Fruit fly (Drosophila melanogaster) whole organism, embryonic: ENCODE measurements around the gene CG17111.

Experiments used
- Bgb ChIP-seq: fragments of 200-800 bp; sonication (Bioruptor generic); IDR thresholded peaks from 2 replicates; pipeline ENCODE4 v1.3.6; 2022; ENCODE audit warnings: missing biosample characterization, missing genetic modification characterization; ENCODE audit not compliant: partially characterized antibody
- C15 ChIP-seq: fragments of 200-800 bp; sonication (Bioruptor generic); IDR thresholded peaks from 3 replicates; pipeline ENCODE4 v1.3.6; 2022; ENCODE audit warnings: missing biosample characterization, missing genetic modification characterization
- CG10274 ChIP-seq: fragments of 200-800 bp; sonication (Bioruptor generic); optimal IDR thresholded peaks from 3 replicates; lab custom pipeline; 2017; ENCODE audit warnings: missing biosample characterization, mild to moderate bottlenecking, missing genetic modification characterization
- CG12942 ChIP-seq: fragments of 200-800 bp; sonication (Bioruptor generic); optimal IDR thresholded peaks from 3 replicates; lab custom pipeline; 2016; ENCODE audit warnings: missing biosample characterization, missing genetic modification characterization
- CG13624 ChIP-seq: fragments of 200-800 bp; sonication (Bioruptor generic); optimal IDR thresholded peaks from 2 replicates; lab custom pipeline; 2016; ENCODE audit warnings: missing biosample characterization, missing genetic modification characterization
- CG15073 ChIP-seq: fragments of 200-800 bp; sonication (Bioruptor generic); optimal IDR thresholded peaks from 2 replicates; lab custom pipeline; 2016; ENCODE audit warnings: missing biosample characterization, missing genetic modification characterization
- CG2120 ChIP-seq: fragments of 200-800 bp; sonication (Bioruptor generic); optimal IDR thresholded peaks from 3 replicates; lab custom pipeline; 2016; ENCODE audit warnings: missing biosample characterization, missing genetic modification characterization
- CG33557 ChIP-seq: fragments of 200-800 bp; sonication (Bioruptor generic); optimal IDR thresholded peaks from 2 replicates; lab custom pipeline; 2019; ENCODE audit warnings: missing biosample characterization, mild to moderate bottlenecking, missing genetic modification characterization, moderate library complexity
- CG4282 ChIP-seq: fragments of 200-800 bp; sonication (Bioruptor generic); optimal IDR thresholded peaks from 2 replicates; lab custom pipeline; 2016; ENCODE audit warnings: missing biosample characterization, missing genetic modification characterization
- CG4617 ChIP-seq: fragments of 200-800 bp; sonication (Bioruptor generic); optimal IDR thresholded peaks from 3 replicates; lab custom pipeline; 2016; ENCODE audit warnings: missing biosample characterization, missing genetic modification characterization, borderline replicate concordance
- CG4707 ChIP-seq: fragments of 200-800 bp; sonication (Bioruptor generic); optimal IDR thresholded peaks from 2 replicates; lab custom pipeline; 2018; ENCODE audit warnings: missing biosample characterization, mild to moderate bottlenecking, missing genetic modification characterization, moderate library complexity
- CG4730 ChIP-seq: fragments of 200-800 bp; sonication (Bioruptor generic); IDR thresholded peaks from 2 replicates; pipeline ENCODE4 v1.3.6; 2022; ENCODE audit warnings: missing biosample characterization, missing genetic modification characterization
- CG6813 ChIP-seq: fragments of 200-800 bp; sonication (Bioruptor generic); optimal IDR thresholded peaks from 2 replicates; lab custom pipeline; 2017; ENCODE audit warnings: missing biosample characterization, missing genetic modification characterization, mild to moderate bottlenecking, moderate library complexity, missing genetic modification reagents
- Dek ChIP-seq: fragments of 200-800 bp; sonication (Bioruptor generic); optimal IDR thresholded peaks from 3 replicates; lab custom pipeline; 2019; ENCODE audit warnings: missing biosample characterization, mild to moderate bottlenecking, missing genetic modification characterization, moderate library complexity
- Dip3 ChIP-seq: fragments of 200-800 bp; sonication (Bioruptor generic); optimal IDR thresholded peaks from 3 replicates; lab custom pipeline; 2016; ENCODE audit warnings: missing biosample characterization, missing genetic modification characterization
- Drgx ChIP-seq: fragments of 200-800 bp; sonication (Bioruptor generic); IDR thresholded peaks from 2 replicates; pipeline ENCODE4 v1.3.6; 2022; ENCODE audit warnings: missing biosample characterization, missing genetic modification characterization
- ERR ChIP-seq: fragments of 200-800 bp; sonication (Bioruptor generic); optimal IDR thresholded peaks from 2 replicates; lab custom pipeline; 2016; ENCODE audit warnings: missing biosample characterization, missing genetic modification characterization
- Eip74EF ChIP-seq, 2 experiments: fragments of 200-800 bp in 1 of 2; fragments of >200 bp in 1 of 2; sonication (Bioruptor generic) in 1 of 2; optimal IDR thresholded peaks; 2 replicates each; lab custom pipeline; 2017 to 2019; ENCODE audit warnings: missing biosample characterization in 2 of 2, missing genetic modification characterization in 2 of 2, mild to moderate bottlenecking in 1 of 2, moderate library complexity in 1 of 2
- HHEX ChIP-seq: fragments of 200-800 bp; sonication (Bioruptor generic); optimal IDR thresholded peaks from 3 replicates; lab custom pipeline; 2017; ENCODE audit warnings: missing biosample characterization, mild to moderate bottlenecking, missing genetic modification characterization, missing genetic modification reagents
- Hr51 ChIP-seq, 2 experiments: fragments of 200-800 bp; sonication (Bioruptor generic); optimal IDR thresholded peaks; 2 replicates in 1 of 2; 3 replicates in 1 of 2; lab custom pipeline; 2016 to 2018; ENCODE audit warnings: missing biosample characterization in 2 of 2, missing genetic modification characterization in 2 of 2, mild to moderate bottlenecking in 1 of 2, moderate library complexity in 1 of 2
- Jarid2 ChIP-seq: fragments of 200-800 bp; sonication (Bioruptor generic); optimal IDR thresholded peaks from 3 replicates; lab custom pipeline; 2017; ENCODE audit warnings: mild to moderate bottlenecking, missing biosample characterization, missing genetic modification reagents, missing genetic modification characterization
- Meics ChIP-seq: fragments of 200-800 bp; sonication (Bioruptor generic); optimal IDR thresholded peaks from 2 replicates; lab custom pipeline; 2017; ENCODE audit warnings: missing biosample characterization, mild to moderate bottlenecking, missing genetic modification characterization
- Nf-YC ChIP-seq: fragments of 200-800 bp; optimal IDR thresholded peaks from 3 replicates; lab custom pipeline; 2019; ENCODE audit warnings: missing biosample characterization, mild to moderate bottlenecking, missing genetic modification characterization, moderate library complexity
- Pdp1 ChIP-seq, 2 experiments: fragments of 200-800 bp; sonication (Bioruptor generic); optimal IDR thresholded peaks; 3 replicates each; lab custom pipeline; 2016; ENCODE audit warnings: missing biosample characterization in 2 of 2, missing genetic modification characterization in 2 of 2, mild to moderate bottlenecking in 1 of 2, moderate library complexity in 1 of 2
- Poxn ChIP-seq: fragments of 200-800 bp; sonication (Bioruptor generic); IDR thresholded peaks from 2 replicates; pipeline ENCODE4 v1.3.6; 2022; ENCODE audit warnings: missing biosample characterization, missing genetic modification characterization
- Ravus ChIP-seq: fragments of 200-800 bp; sonication (Bioruptor generic); IDR thresholded peaks from 2 replicates; pipeline ENCODE4 v1.3.6; 2022; ENCODE audit warnings: missing biosample characterization, missing genetic modification characterization
- Rx ChIP-seq: fragments of 200-800 bp; sonication (Bioruptor generic); IDR thresholded peaks from 2 replicates; pipeline ENCODE4 v1.3.6; 2022; ENCODE audit warnings: missing biosample characterization, missing genetic modification characterization
- Taf1 ChIP-seq: fragments of 200-800 bp; sonication (Bioruptor generic); IDR thresholded peaks from 2 replicates; pipeline ENCODE4 v1.3.6; 2022; ENCODE audit warnings: missing biosample characterization, missing genetic modification characterization
- YL-1 ChIP-seq: fragments of 200-800 bp; sonication (Bioruptor generic); optimal IDR thresholded peaks from 3 replicates; lab custom pipeline; 2017; ENCODE audit warnings: missing biosample characterization, mild to moderate bottlenecking, missing genetic modification characterization
- amos ChIP-seq: fragments of 200-800 bp; sonication (Bioruptor generic); IDR thresholded peaks from 2 replicates; pipeline ENCODE4 v1.3.6; 2022; ENCODE audit warnings: missing biosample characterization, missing genetic modification characterization; ENCODE audit not compliant: partially characterized antibody
- ap ChIP-seq: fragments of 200-800 bp; sonication (Bioruptor generic); IDR thresholded peaks from 2 replicates; pipeline ENCODE4 v1.3.6; 2022; ENCODE audit warnings: missing biosample characterization, missing genetic modification characterization
- bowl ChIP-seq: fragments of 200-800 bp; sonication (Bioruptor generic); IDR thresholded peaks from 2 replicates; pipeline ENCODE4 v1.3.6; 2022; ENCODE audit warnings: missing biosample characterization, missing genetic modification characterization
- dmrt99B ChIP-seq: fragments of 200-800 bp; sonication (Bioruptor generic); optimal IDR thresholded peaks from 2 replicates; lab custom pipeline; 2018; ENCODE audit warnings: missing biosample characterization, mild to moderate bottlenecking, missing genetic modification characterization, moderate library complexity
- emc ChIP-seq: fragments of 200-800 bp; sonication (Bioruptor generic); optimal IDR thresholded peaks from 2 replicates; lab custom pipeline; 2016; ENCODE audit warnings: missing biosample characterization, missing genetic modification characterization
- ftz-f1 ChIP-seq: fragments of 200-800 bp; sonication (Bioruptor generic); optimal IDR thresholded peaks from 2 replicates; lab custom pipeline; 2016; ENCODE audit warnings: missing biosample characterization, missing genetic modification characterization
- gem ChIP-seq: fragments of 200-800 bp; sonication (Bioruptor generic); optimal IDR thresholded peaks from 2 replicates; lab custom pipeline; 2019; ENCODE audit warnings: missing biosample characterization, mild to moderate bottlenecking, missing genetic modification characterization, moderate library complexity
- hbn ChIP-seq: fragments of 200-800 bp; sonication (Bioruptor generic); IDR thresholded peaks from 2 replicates; pipeline ENCODE4 v1.3.6; 2022; ENCODE audit warnings: missing biosample characterization, missing genetic modification characterization; ENCODE audit not compliant: partially characterized antibody
- her ChIP-seq: fragments of 200-800 bp; sonication (Bioruptor generic); optimal IDR thresholded peaks from 2 replicates; lab custom pipeline; 2016; ENCODE audit warnings: missing biosample characterization, missing genetic modification characterization
- onecut ChIP-seq: fragments of 200-800 bp; sonication (Bioruptor generic); IDR thresholded peaks from 2 replicates; pipeline ENCODE4 v1.3.6; 2022; ENCODE audit warnings: missing biosample characterization, missing genetic modification characterization
- pb ChIP-seq: fragments of 200-800 bp; sonication (Bioruptor generic); optimal IDR thresholded peaks from 3 replicates; lab custom pipeline; 2016; ENCODE audit warnings: missing biosample characterization, missing genetic modification characterization
- pita ChIP-seq: fragments of 200-800 bp; sonication (Bioruptor generic); optimal IDR thresholded peaks from 2 replicates; lab custom pipeline; 2017; ENCODE audit warnings: missing biosample characterization, mild to moderate bottlenecking, missing genetic modification characterization
- prd ChIP-seq, 3 experiments: fragments of >200 bp in 2 of 3; fragments of 200-800 bp in 1 of 3; sonication (Bioruptor generic) in 1 of 3; optimal IDR thresholded peaks in 2 of 3; IDR thresholded peaks in 1 of 3; 2 replicates in 2 of 3; 3 replicates in 1 of 3; pipeline versions ENCODE4 v1.3.6 to Lab custom; 2017 to 2022; ENCODE audit warnings: missing biosample characterization in 1 of 3, missing genetic modification characterization in 1 of 3
- shn ChIP-seq: fragments of 200-800 bp; sonication (Bioruptor generic); optimal IDR thresholded peaks from 3 replicates; lab custom pipeline; 2016; ENCODE audit warnings: missing biosample characterization, missing genetic modification characterization
- stwl ChIP-seq: fragments of 200-800 bp; sonication (Bioruptor generic); optimal IDR thresholded peaks from 3 replicates; lab custom pipeline; 2018; ENCODE audit warnings: missing biosample characterization, mild to moderate bottlenecking, missing genetic modification characterization, moderate library complexity
- tx ChIP-seq: fragments of 200-800 bp; sonication (Bioruptor generic); optimal IDR thresholded peaks from 2 replicates; lab custom pipeline; 2016; ENCODE audit warnings: missing biosample characterization, missing genetic modification characterization
- usp ChIP-seq: fragments of >200 bp; optimal IDR thresholded peaks from 2 replicates; lab custom pipeline; 2017; ENCODE audit warnings: missing biosample characterization, missing genetic modification characterization
- vnd ChIP-seq: fragments of 200-800 bp; sonication (Bioruptor generic); IDR thresholded peaks from 3 replicates; pipeline ENCODE4 v1.3.6; 2022; ENCODE audit warnings: missing biosample characterization, missing genetic modification characterization; ENCODE audit not compliant: partially characterized antibody
- wdn ChIP-seq: fragments of 200-800 bp; sonication (Bioruptor generic); IDR thresholded peaks from 2 replicates; pipeline ENCODE4 v1.3.6; 2022; ENCODE audit warnings: missing biosample characterization, missing genetic modification characterization
- yki ChIP-seq: fragments of >200 bp; optimal IDR thresholded peaks from 3 replicates; lab custom pipeline; 2018
- zfh2 ChIP-seq: fragments of 200-800 bp; sonication (Bioruptor generic); optimal IDR thresholded peaks from 2 replicates; lab custom pipeline; 2016; ENCODE audit warnings: missing biosample characterization, missing genetic modification characterization

CG17111 gene

dm6 chr3R:23067209-23067826 is at the start of gene CG17111 (continued):
- no peak for TF ChIP-seq CG4707 (GFP tag; lab: Kevin White, UChicago)
- peak; percentile 7 for TF ChIP-seq Nf-YC (tag; lab: Kevin White, UChicago)
- no peak for TF ChIP-seq yki
- TF ChIP-seq CG10274: no peak
- TF ChIP-seq her: no peak
- TF ChIP-seq Dek (tag; lab: Kevin White, UChicago): peak; percentile 4
- TF ChIP-seq ap (GFP tag; lab: Robert Waterston, UW): no peak
- TF ChIP-seq Pdp1 (GFP tag; optimal IDR thresholded peaks at IDR 0.05; lab: Kevin White, UChicago): no peak
- no peak for TF ChIP-seq Ravus (GFP tag; lab: Robert Waterston, UW)
- no peak for TF ChIP-seq pita (GFP tag; lab: Kevin White, UChicago)
- no peak for TF ChIP-seq CG6813
- TF ChIP-seq CG4282: no peak
- no peak for TF ChIP-seq Taf1 (GFP tag; lab: Robert Waterston, UW)
- TF ChIP-seq ERR: no peak
- TF ChIP-seq onecut: 0 out of 2 replicates have a peak, but pooled peaks have one; percentile 5
- TF ChIP-seq YL-1 (GFP tag; lab: Kevin White, UChicago): no peak
- TF ChIP-seq CG4617 (GFP tag; lab: Kevin White, UChicago): no peak
- no peak for TF ChIP-seq Dip3
- TF ChIP-seq usp (GFP tag; lab: Kevin White, UChicago): no peak
- no peak for TF ChIP-seq CG12942 (GFP tag; lab: Kevin White, UChicago)
- TF ChIP-seq pb (GFP tag; lab: Kevin White, UChicago): no peak
- no peak for TF ChIP-seq CG2120 (GFP tag; lab: Kevin White, UChicago)
- TF ChIP-seq Eip74EF (GFP tag; optimal IDR thresholded peaks at IDR 0.05; lab: Kevin White, UChicago): no peak
- TF ChIP-seq CG33557 (GFP tag; lab: Kevin White, UChicago): no peak
- TF ChIP-seq emc (GFP tag; lab: Kevin White, UChicago): no peak
- no peak for TF ChIP-seq CG15073 (GFP tag; lab: Kevin White, UChicago)
- TF ChIP-seq Jarid2: no peak
- TF ChIP-seq C15: no peak
- TF ChIP-seq stwl: no peak
- TF ChIP-seq dmrt99B (tag; lab: Kevin White, UChicago): peak; percentile 65
- TF ChIP-seq Drgx (GFP tag; lab: Robert Waterston, UW): no peak
- TF ChIP-seq Meics (GFP tag; lab: Kevin White, UChicago): peak; percentile 36
- no peak for TF ChIP-seq CG13624
- TF ChIP-seq HHEX (GFP tag; lab: Kevin White, UChicago): peak; percentile 46
- TF ChIP-seq ftz-f1 (GFP tag; lab: Kevin White, UChicago): no peak
- TF ChIP-seq Rx (GFP tag; lab: Robert Waterston, UW): no peak
- TF ChIP-seq shn (GFP tag; lab: Kevin White, UChicago): no peak
- TF ChIP-seq bowl (GFP tag; lab: Robert Waterston, UW): no peak
- TF ChIP-seq vnd: no peak
- no peak for TF ChIP-seq Poxn
- peak in 1 of 2 experiments; percentile 71 for TF ChIP-seq Hr51 (GFP tag; optimal IDR thresholded peaks at IDR 0.05; lab: Kevin White, UChicago)
- no peak for TF ChIP-seq prd (optimal IDR thresholded peaks at IDR 0.05; lab: Kevin White, UChicago)
- TF ChIP-seq prd (GFP tag; IDR thresholded peaks at IDR 0.05; lab: Robert Waterston, UW): 0 out of 3 replicates have a peak, but pooled peaks have one; percentile 19
- no peak for TF ChIP-seq Bgb
- no peak for TF ChIP-seq tx (GFP tag; lab: Kevin White, UChicago)
- no peak for TF ChIP-seq amos (GFP tag; lab: Robert Waterston, UW)
- TF ChIP-seq gem (tag; lab: Kevin White, UChicago): peak; percentile 72
- no peak for TF ChIP-seq hbn (GFP tag; lab: Robert Waterston, UW)
- no peak for TF ChIP-seq wdn (GFP tag; lab: Robert Waterston, UW)
- TF ChIP-seq CG4730: 0 out of 2 replicates have a peak, but pooled peaks have one; percentile 5
- TF ChIP-seq zfh2 (GFP tag; lab: Kevin White, UChicago): no peak
